Worm (Caenorhabditis elegans) whole organism, L1 larva: ENCODE results near the gene slcr-46.2.

Source experiments
- blmp-1 ChIP-seq: fragments of 150-350 bp; optimal IDR thresholded peaks from 2 replicates; lab custom pipeline; 2014; ENCODE audit warnings: missing biosample characterization, missing genetic modification characterization
- ceh-82 ChIP-seq, 3 experiments: fragments of 150-350 bp in 1 of 3; sonication (generic microtip) in 2 of 3; optimal IDR thresholded peaks; 2 replicates each; lab custom pipeline; 2014 to 2017; ENCODE audit warnings: missing biosample characterization in 3 of 3, missing genetic modification characterization in 3 of 3
- hlh-17 ChIP-seq: fragments of 200-800 bp; sonication (Bioruptor generic); optimal IDR thresholded peaks from 2 replicates; lab custom pipeline; 2018; ENCODE audit warnings: missing genetic modification characterization, mild to moderate bottlenecking, missing compliant biosample characterization, moderate library complexity, borderline replicate concordance
- tlp-1 ChIP-seq: fragments of 150-350 bp; optimal IDR thresholded peaks from 2 replicates; lab custom pipeline; 2014; ENCODE audit warnings: missing biosample characterization, missing genetic modification characterization

ce11 chrV:19431036-19431435 is 41.1 kb upstream of the slcr-46.2 start, which contains the start of gene srw-85:
- no peak for TF ChIP-seq hlh-17 (GFP tag; lab: Kevin White, UChicago)
- no peak for TF ChIP-seq blmp-1 (tag; lab: Kevin White, UChicago)
- no peak for TF ChIP-seq tlp-1 (tag; lab: Kevin White, UChicago)
- TF ChIP-seq ceh-82 (tag; optimal IDR thresholded peaks at IDR 0.05; lab: Kevin White, UChicago), result no peak
